Fruit fly (Drosophila melanogaster): ENCODE results near the gene Pus7.

The Pus7 gene

DNA sequence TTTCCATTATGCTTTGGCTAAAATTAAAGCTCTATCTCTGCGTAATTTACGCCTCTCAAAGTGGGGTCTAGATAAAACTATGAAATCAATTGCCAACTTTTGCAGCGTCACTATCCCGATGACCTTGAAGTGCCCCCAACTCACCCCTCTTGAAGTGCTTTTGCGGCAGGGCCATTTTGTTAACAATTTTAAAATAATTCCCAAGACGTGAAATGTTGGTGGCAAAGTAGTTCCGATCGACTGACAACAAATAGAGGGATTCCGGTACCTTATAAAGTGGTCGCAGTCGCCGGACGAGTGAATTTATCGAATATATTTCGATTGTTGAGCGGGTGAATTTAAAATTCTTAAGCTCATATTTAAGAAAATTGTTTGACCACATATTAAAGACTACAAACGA, 13.5 kb downstream of the Pus7 start, which contains the start of gene GstO2 (continued):
- TF ChIP-seq Dp (GFP tag; optimal IDR thresholded peaks at IDR 0.05), result peak; percentile 87
- TF ChIP-seq CG16813 (GFP tag; IDR thresholded peaks at IDR 0.05; ENCODE audit: partially characterized antibody), result peak; percentile 28; the same call in 1 of the 3 replicates
- TF ChIP-seq CG7556 (GFP tag; optimal IDR thresholded peaks at IDR 0.05), result no peak
- TF ChIP-seq MESR4 (GFP tag; optimal IDR thresholded peaks at IDR 0.05), result peak; percentile 64
- TF ChIP-seq CG11504 (tag; optimal IDR thresholded peaks at IDR 0.05), result no peak
- TF ChIP-seq CG13624 (GFP tag; optimal IDR thresholded peaks at IDR 0.05), result no peak
- no peak for TF ChIP-seq hkb (optimal IDR thresholded peaks at IDR 0.05)
- peak; percentile 30; the same call in 1 of the 2 replicates for TF ChIP-seq hkb (GFP tag; IDR thresholded peaks at IDR 0.05)
- peak; percentile 31 for TF ChIP-seq stwl (tag; optimal IDR thresholded peaks at IDR 0.05)
- TF ChIP-seq Nf-YC (tag; optimal IDR thresholded peaks at IDR 0.05), result peak; percentile 6
- peak; percentile 42; the same call in 1 of the 3 replicates for TF ChIP-seq CG34224 (GFP tag; IDR thresholded peaks at IDR 0.05; ENCODE audit: partially characterized antibody)
- TF ChIP-seq fd64A (GFP tag; optimal IDR thresholded peaks at IDR 0.05), result no peak
- TF ChIP-seq CG7963 (GFP tag; IDR thresholded peaks at IDR 0.05; ENCODE audit: partially characterized antibody), result no peak
- TF ChIP-seq CG14965 (GFP tag; optimal IDR thresholded peaks at IDR 0.05; ENCODE audit: borderline replicate concordance), result no peak
- TF ChIP-seq CG11560 (tag; IDR thresholded peaks at IDR 0.05), result peak; percentile 96
- TF ChIP-seq NFAT (GFP tag; IDR thresholded peaks at IDR 0.05), result peak; percentile 44; the same call in 1 of the 2 replicates
- peak; percentile 17 for TF ChIP-seq Fer1 (GFP tag; optimal IDR thresholded peaks at IDR 0.05)
- TF ChIP-seq CG10267 (tag; optimal IDR thresholded peaks at IDR 0.05), result peak; percentile 4
- TF ChIP-seq Dref (GFP tag; IDR thresholded peaks at IDR 0.05), result peak; percentile 70
- peak; percentile 14 for TF ChIP-seq CG34376 (GFP tag; optimal IDR thresholded peaks at IDR 0.05)
- TF ChIP-seq CG2116 (GFP tag; optimal IDR thresholded peaks at IDR 0.05), result peak; percentile 47
- 0 out of 3 replicates have a peak, but pooled peaks have one; percentile 25 for TF ChIP-seq Doc3 (GFP tag; IDR thresholded peaks at IDR 0.05; ENCODE audit: partially characterized antibody)
- no peak for TF ChIP-seq CG18476 (GFP tag; optimal IDR thresholded peaks at IDR 0.05)
- no peak for TF ChIP-seq Lhr (GFP tag; optimal IDR thresholded peaks at IDR 0.05)
- TF ChIP-seq CG13894 (tag; optimal IDR thresholded peaks at IDR 0.05), result peak; percentile 9
- no peak for TF ChIP-seq CG6683 (GFP tag; optimal IDR thresholded peaks at IDR 0.05)
- peak; percentile 93 for TF ChIP-seq E2f2 (GFP tag; IDR thresholded peaks at IDR 0.05)
- TF ChIP-seq CG8924 (tag; optimal IDR thresholded peaks at IDR 0.05), result peak; percentile 2
- TF ChIP-seq CG3995 (GFP tag; optimal IDR thresholded peaks at IDR 0.05), result peak; percentile 30
- TF ChIP-seq unc-4 (GFP tag; IDR thresholded peaks at IDR 0.05; ENCODE audit: partially characterized antibody), result peak; percentile 51
- peak; percentile 47; the same call in 1 of the 2 replicates for TF ChIP-seq Scr (GFP tag; IDR thresholded peaks at IDR 0.05; ENCODE audit: partially characterized antibody)
- no peak for TF ChIP-seq danr (GFP tag; IDR thresholded peaks at IDR 0.05)
- no peak; the same call in 2 of the 3 replicates for TF ChIP-seq CG6791 (GFP tag; IDR thresholded peaks at IDR 0.05; ENCODE audit: partially characterized antibody)
- no peak for TF ChIP-seq CG7928 (GFP tag; optimal IDR thresholded peaks at IDR 0.05)
- no peak for TF ChIP-seq dm (GFP tag; optimal IDR thresholded peaks at IDR 0.05)
- TF ChIP-seq zfh1 (GFP tag; IDR thresholded peaks at IDR 0.05), result no peak
- TF ChIP-seq CG4617 (GFP tag; optimal IDR thresholded peaks at IDR 0.05; ENCODE audit: borderline replicate concordance), result peak; percentile 13
- TF ChIP-seq CrebB (tag; optimal IDR thresholded peaks at IDR 0.05), result no peak
- peak; percentile 92 for TF ChIP-seq ERR (GFP tag; optimal IDR thresholded peaks at IDR 0.05)
- peak; percentile 50 for TF ChIP-seq Bgb (GFP tag; IDR thresholded peaks at IDR 0.05; ENCODE audit: partially characterized antibody)
- no peak for TF ChIP-seq Dip3 (GFP tag; optimal IDR thresholded peaks at IDR 0.05)
- TF ChIP-seq Mrtf (GFP tag; IDR thresholded peaks at IDR 0.05), result no peak
- TF ChIP-seq Hsf (GFP tag; optimal IDR thresholded peaks at IDR 0.05), result no peak
- TF ChIP-seq Sry-δ (GFP tag; optimal IDR thresholded peaks at IDR 0.05), result peak; percentile 78
- no peak for TF ChIP-seq da (GFP tag; optimal IDR thresholded peaks at IDR 0.05)
- TF ChIP-seq CG34422 (GFP tag; IDR thresholded peaks at IDR 0.05), result peak; percentile 1; the same call in 1 of the 3 replicates
- TF ChIP-seq CG33557 (GFP tag; optimal IDR thresholded peaks at IDR 0.05), result no peak
- TF ChIP-seq bbx (GFP tag; IDR thresholded peaks at IDR 0.05; ENCODE audit: partially characterized antibody), result peak; percentile 58; the same call in 1 of the 2 replicates
- TF ChIP-seq Dll (GFP tag; IDR thresholded peaks at IDR 0.05; ENCODE audit: partially characterized antibody), result peak; percentile 60; the same call in 3 of the 4 replicates

All from whole organism, embryonic.